Worm (Caenorhabditis elegans): ENCODE measurements around the gene lgc-23.

- TF ChIP-seq elt-1 (tag; optimal IDR thresholded peaks at IDR 0.05; ENCODE audit: borderline replicate concordance, insufficient read depth) (no peak), lsy-2 (tag; optimal IDR thresholded peaks at IDR 0.05) (no peak), blmp-1 (tag; optimal IDR thresholded peaks at IDR 0.05) (no peak), nhr-76 (tag; optimal IDR thresholded peaks at IDR 0.05) (no peak), sem-2 (GFP tag; optimal IDR thresholded peaks at IDR 0.05) (no peak), unc-62 (GFP tag; optimal IDR thresholded peaks at IDR 0.05) (no peak), lin-32 (GFP tag; optimal IDR thresholded peaks at IDR 0.05) (no peak), nhr-12 (tag; optimal IDR thresholded peaks at IDR 0.05) (no peak), snpc-4 (tag; optimal IDR thresholded peaks at IDR 0.05) (no peak)
These were observed 3.2 kb downstream of the lgc-23 start, which contains the start of gene lgc-24 for ce11 chrX:12068250-12068649.

All from whole organism, mixed stage, embryonic.